Worm (Caenorhabditis elegans) whole organism, L3 larva: Measurements from ENCODE around the gene C15H11.11.
A peak's percentile ranks its signal among the peaks of the same experiment; 100 is the strongest.

Source experiments
- ZK546.5 ChIP-seq: sonication (generic microtip); optimal IDR thresholded peaks from 2 replicates; lab custom pipeline; 2017; ENCODE audit warnings: missing biosample characterization, missing genetic modification characterization
- ceh-82 ChIP-seq: fragments of 150-350 bp; optimal IDR thresholded peaks from 2 replicates; lab custom pipeline; 2014; ENCODE audit warnings: missing biosample characterization, missing genetic modification characterization
- ceh-9 ChIP-seq: sonication (generic microtip); optimal IDR thresholded peaks from 2 replicates; lab custom pipeline; 2018; ENCODE audit warnings: missing biosample characterization, missing genetic modification characterization
- elt-2 ChIP-seq: sonication (generic microtip); optimal IDR thresholded peaks from 2 replicates; lab custom pipeline; 2016; ENCODE audit warnings: missing genetic modification reagents, mild to moderate bottlenecking, missing genetic modification characterization, missing compliant biosample characterization
- elt-3 ChIP-seq, 3 experiments: fragments of 150-350 bp in 1 of 3; sonication (generic microtip) in 2 of 3; optimal IDR thresholded peaks; 2 replicates in 2 of 3; 4 replicates in 1 of 3; lab custom pipeline; 2014 to 2017; ENCODE audit warnings: missing biosample characterization in 3 of 3, missing genetic modification characterization in 3 of 3
- fos-1 ChIP-seq: fragments of 150-350 bp; optimal IDR thresholded peaks from 2 replicates; lab custom pipeline; 2014; ENCODE audit warnings: missing biosample characterization, missing genetic modification characterization
- lin-15B ChIP-seq: fragments of 150-350 bp; optimal IDR thresholded peaks from 2 replicates; lab custom pipeline; 2014; ENCODE audit warnings: missing biosample characterization, missing genetic modification characterization
- nhr-25 ChIP-seq: sonication (generic microtip); optimal IDR thresholded peaks from 2 replicates; lab custom pipeline; 2017; ENCODE audit warnings: missing biosample characterization, missing genetic modification characterization
- pqm-1 ChIP-seq: fragments of 150-350 bp; optimal IDR thresholded peaks from 2 replicates; lab custom pipeline; 2017; ENCODE audit warnings: missing biosample characterization, missing genetic modification characterization, inconsistent platforms
- ztf-11 ChIP-seq: fragments of 150-350 bp; optimal IDR thresholded peaks from 2 replicates; lab custom pipeline; 2014; ENCODE audit warnings: missing biosample characterization, missing genetic modification characterization

- no peak for TF ChIP-seq ZK546.5 (tag; lab: Kevin White, UChicago)
- no peak for TF ChIP-seq elt-2 (tag; lab: Kevin White, UChicago)
- TF ChIP-seq elt-3 (tag; optimal IDR thresholded peaks at IDR 0.05; lab: Kevin White, UChicago), result no peak
- no peak for TF ChIP-seq ceh-82 (tag; lab: Kevin White, UChicago)
- TF ChIP-seq nhr-25 (tag; lab: Kevin White, UChicago), result peak; percentile 31
- TF ChIP-seq ceh-9 (tag; lab: Kevin White, UChicago), result no peak
- no peak for TF ChIP-seq fos-1
- TF ChIP-seq pqm-1 (tag; lab: Kevin White, UChicago), result no peak
- TF ChIP-seq ztf-11, result no peak
- TF ChIP-seq lin-15B (tag; lab: Kevin White, UChicago), result no peak
These were observed 23.9 kb downstream of the C15H11.11 start for ce11 chrV:14439236-14439635.
